Fruit fly (Drosophila melanogaster): ENCODE results near the gene CG33912.

CG33912 gene

dm6 chr3L:20792693-20793092 lies 37.2 kb upstream of the CG33912 start, which contains the start of gene Six4:
Six4 (minus strand) TSS chr3L:20792777.
- TF ChIP-seq prd (optimal IDR thresholded peaks at IDR 0.05) (no peak), prd (GFP tag; IDR thresholded peaks at IDR 0.05) (0 out of 3 replicates have a peak, but pooled peaks have one; percentile 28), fd96Cb (tag; optimal IDR thresholded peaks at IDR 0.05) (no peak), CG6175 (GFP tag; IDR thresholded peaks at IDR 0.05) (0 out of 3 replicates have a peak, but pooled peaks have one; percentile 12), CG3065 (GFP tag; optimal IDR thresholded peaks at IDR 0.05) (peak; percentile 97), CG11398 (GFP tag; optimal IDR thresholded peaks at IDR 0.05) (no peak), CG6689 (GFP tag; IDR thresholded peaks at IDR 0.05) (no peak), sqz (GFP tag; optimal IDR thresholded peaks at IDR 0.05) (peak; percentile 54), BEAF-32 (GFP tag; optimal IDR thresholded peaks at IDR 0.05) (no peak), CG16813 (GFP tag; IDR thresholded peaks at IDR 0.05; ENCODE audit: partially characterized antibody) (no peak), tll (GFP tag; optimal IDR thresholded peaks at IDR 0.05) (peak in 1 of 2 experiments; percentile 2), CG17829 (tag; optimal IDR thresholded peaks at IDR 0.05) (peak; percentile 41), Mrtf (GFP tag; IDR thresholded peaks at IDR 0.05) (0 out of 3 replicates have a peak, but pooled peaks have one; percentile 34), CG6813 (GFP tag; optimal IDR thresholded peaks at IDR 0.05) (peak; percentile 49), nom (GFP tag; optimal IDR thresholded peaks at IDR 0.05) (no peak), sima (GFP tag; optimal IDR thresholded peaks at IDR 0.05) (no peak), Kr (GFP tag; optimal IDR thresholded peaks at IDR 0.05) (peak; percentile 54), cato (GFP tag; optimal IDR thresholded peaks at IDR 0.05; ENCODE audit: borderline replicate concordance) (no peak), CG14965 (GFP tag; optimal IDR thresholded peaks at IDR 0.05; ENCODE audit: borderline replicate concordance) (no peak), usp (GFP tag; optimal IDR thresholded peaks at IDR 0.05) (no peak), HLH3B (GFP tag; IDR thresholded peaks at IDR 0.05) (no peak), ara (GFP tag; IDR thresholded peaks at IDR 0.05) (no peak), E2f2 (GFP tag; IDR thresholded peaks at IDR 0.05) (no peak), CG10431 (GFP tag; optimal IDR thresholded peaks at IDR 0.05) (peak; percentile 35), CG9727 (GFP tag; optimal IDR thresholded peaks at IDR 0.05) (peak; percentile 17), CG1603 (tag; optimal IDR thresholded peaks at IDR 0.05) (peak; percentile 5), trem (tag; optimal IDR thresholded peaks at IDR 0.05) (peak; percentile 18), Hr39 (optimal IDR thresholded peaks at IDR 0.05) (no peak), CG30431 (GFP tag; optimal IDR thresholded peaks at IDR 0.05) (no peak), aop (GFP tag; IDR thresholded peaks at IDR 0.05) (no peak), CG7839 (tag; optimal IDR thresholded peaks at IDR 0.05) (no peak), ATbp (GFP tag; optimal IDR thresholded peaks at IDR 0.05) (no peak), ham (GFP tag; IDR thresholded peaks at IDR 0.05) (no peak), CG8388 (GFP tag; optimal IDR thresholded peaks at IDR 0.05) (peak; percentile 27), gcm (GFP tag; optimal IDR thresholded peaks at IDR 0.05) (peak; percentile 24), CG34224 (GFP tag; IDR thresholded peaks at IDR 0.05; ENCODE audit: partially characterized antibody) (no peak), CG8290 (GFP tag; optimal IDR thresholded peaks at IDR 0.05) (peak; percentile 28), CG8290 (tag; optimal IDR thresholded peaks at IDR 0.05) (peak in 1 of 2 experiments; percentile 92), Taf1 (GFP tag; IDR thresholded peaks at IDR 0.05) (no peak), CG17328 (GFP tag; IDR thresholded peaks at IDR 0.05) (peak; percentile 41; the same call in 1 of the 2 replicates), MTF-1 (GFP tag; optimal IDR thresholded peaks at IDR 0.05; ENCODE audit: borderline replicate concordance) (peak; percentile 32), twi (tag; optimal IDR thresholded peaks at IDR 0.05) (peak; percentile 18), Dref (GFP tag; IDR thresholded peaks at IDR 0.05) (no peak), Six4 (GFP tag; optimal IDR thresholded peaks at IDR 0.05) (peak; percentile 29), ci (GFP tag; IDR thresholded peaks at IDR 0.05) (peak; percentile 59; the same call in 2 of the 3 replicates), CG4328 (GFP tag; optimal IDR thresholded peaks at IDR 0.05) (peak; percentile 7), CG12219 (GFP tag; optimal IDR thresholded peaks at IDR 0.05) (peak; percentile 15), CG30020 (tag; optimal IDR thresholded peaks at IDR 0.05) (peak; percentile 8), nerfin-1 (tag; optimal IDR thresholded peaks at IDR 0.05) (peak; percentile 82), Nf-YA (GFP tag; IDR thresholded peaks at IDR 0.05) (0 out of 2 replicates have a peak, but pooled peaks have one; percentile 44), CG15696 (tag; optimal IDR thresholded peaks at IDR 0.05) (peak; percentile 28)

Data from whole organism, embryonic.